Fruit fly (Drosophila melanogaster): ENCODE data around the gene CG17490.

Gene CG17490

dm6 chr2L:22578920-22579548, 41.6 kb downstream of the CG17490 start, which contains the start of gene Slmap (continued):
- TF ChIP-seq org-1 (GFP tag; optimal IDR thresholded peaks at IDR 0.05), result no peak
- no peak for TF ChIP-seq Trl (optimal IDR thresholded peaks at IDR 0.05)
- TF ChIP-seq Trl (GFP tag; optimal IDR thresholded peaks at IDR 0.05), result no peak
- no peak for TF ChIP-seq CG12104 (GFP tag; optimal IDR thresholded peaks at IDR 0.05)
- TF ChIP-seq wek (GFP tag; optimal IDR thresholded peaks at IDR 0.05), result no peak
- TF ChIP-seq Drgx (GFP tag; IDR thresholded peaks at IDR 0.05), result no peak
- no peak for TF ChIP-seq CG10654 (GFP tag; optimal IDR thresholded peaks at IDR 0.05)
- no peak for TF ChIP-seq CG12155 (GFP tag; optimal IDR thresholded peaks at IDR 0.05)
- TF ChIP-seq CG17361 (GFP tag; IDR thresholded peaks at IDR 0.05), result peak; percentile 29; the same call in 1 of the 3 replicates
- peak; percentile 35 for TF ChIP-seq CG8089 (GFP tag; optimal IDR thresholded peaks at IDR 0.05)
- TF ChIP-seq CG42726 (GFP tag; IDR thresholded peaks at IDR 0.05; ENCODE audit: partially characterized antibody), result no peak
- TF ChIP-seq sug (tag; optimal IDR thresholded peaks at IDR 0.05), result no peak
- TF ChIP-seq vvl (GFP tag; IDR thresholded peaks at IDR 0.05), result no peak
- TF ChIP-seq Lhr (GFP tag; optimal IDR thresholded peaks at IDR 0.05), result peak; percentile 64
- no peak for TF ChIP-seq CG6654 (GFP tag; optimal IDR thresholded peaks at IDR 0.05)
- peak; percentile 98 for TF ChIP-seq ssp (GFP tag; IDR thresholded peaks at IDR 0.05)
- TF ChIP-seq slbo (GFP tag; IDR thresholded peaks at IDR 0.05), result no peak
- TF ChIP-seq HLHmδ (GFP tag; optimal IDR thresholded peaks at IDR 0.05), result no peak
- no peak for TF ChIP-seq CG1832 (GFP tag; optimal IDR thresholded peaks at IDR 0.05)
- no peak for TF ChIP-seq CG6813 (GFP tag; optimal IDR thresholded peaks at IDR 0.05)
- no peak for TF ChIP-seq Doc2 (GFP tag; IDR thresholded peaks at IDR 0.05)
- TF ChIP-seq CG11085 (GFP tag; IDR thresholded peaks at IDR 0.05), result no peak
- TF ChIP-seq zfh1 (GFP tag; IDR thresholded peaks at IDR 0.05), result no peak
- TF ChIP-seq stc (GFP tag; IDR thresholded peaks at IDR 0.05), result no peak
- TF ChIP-seq ERR (GFP tag; optimal IDR thresholded peaks at IDR 0.05), result no peak
- TF ChIP-seq ewg (GFP tag; optimal IDR thresholded peaks at IDR 0.05), result no peak
- TF ChIP-seq CG30020 (tag; optimal IDR thresholded peaks at IDR 0.05), result peak; percentile 99
- no peak for TF ChIP-seq bowl (GFP tag; IDR thresholded peaks at IDR 0.05)
- TF ChIP-seq pb (GFP tag; optimal IDR thresholded peaks at IDR 0.05), result no peak
- TF ChIP-seq CG4854 (GFP tag; optimal IDR thresholded peaks at IDR 0.05), result no peak
- TF ChIP-seq Ets97D (GFP tag; optimal IDR thresholded peaks at IDR 0.05), result peak; percentile 11
- no peak for TF ChIP-seq Antp (GFP tag; optimal IDR thresholded peaks at IDR 0.05)
- TF ChIP-seq CG12769 (tag; optimal IDR thresholded peaks at IDR 0.05), result no peak
- TF ChIP-seq MTF-1 (GFP tag; optimal IDR thresholded peaks at IDR 0.05; ENCODE audit: borderline replicate concordance), result no peak
- no peak for TF ChIP-seq dimm (GFP tag; IDR thresholded peaks at IDR 0.05)
- TF ChIP-seq zen (tag; optimal IDR thresholded peaks at IDR 0.05), result peak; percentile 29
- no peak for TF ChIP-seq vfl (GFP tag; optimal IDR thresholded peaks at IDR 0.05)
- no peak for TF ChIP-seq CG11456 (GFP tag; IDR thresholded peaks at IDR 0.05)
- no peak for TF ChIP-seq CG14441 (GFP tag; IDR thresholded peaks at IDR 0.05)
- no peak for TF ChIP-seq CG1792 (GFP tag; optimal IDR thresholded peaks at IDR 0.05)
- TF ChIP-seq Doc3 (GFP tag; IDR thresholded peaks at IDR 0.05; ENCODE audit: partially characterized antibody), result no peak
- no peak for TF ChIP-seq run (tag; optimal IDR thresholded peaks at IDR 0.05)
- TF ChIP-seq kay (GFP tag; optimal IDR thresholded peaks at IDR 0.05), result no peak
- TF ChIP-seq eyg (GFP tag; optimal IDR thresholded peaks at IDR 0.05), result no peak
- no peak for TF ChIP-seq Bgb (GFP tag; IDR thresholded peaks at IDR 0.05; ENCODE audit: partially characterized antibody)
- no peak for TF ChIP-seq Dip2 (GFP tag; IDR thresholded peaks at IDR 0.05)
- TF ChIP-seq fd102C (GFP tag; optimal IDR thresholded peaks at IDR 0.05), result no peak
- no peak for TF ChIP-seq Sox102F (GFP tag; optimal IDR thresholded peaks at IDR 0.05)
- TF ChIP-seq sens-2 (GFP tag; IDR thresholded peaks at IDR 0.05), result no peak
- no peak for TF ChIP-seq CG6175 (GFP tag; IDR thresholded peaks at IDR 0.05)
- TF ChIP-seq CG18599 (GFP tag; optimal IDR thresholded peaks at IDR 0.05), result no peak

Measured in whole organism, embryonic.